Worm (Caenorhabditis elegans): ENCODE data around the gene smcr-8.

Gene smcr-8

DNA sequence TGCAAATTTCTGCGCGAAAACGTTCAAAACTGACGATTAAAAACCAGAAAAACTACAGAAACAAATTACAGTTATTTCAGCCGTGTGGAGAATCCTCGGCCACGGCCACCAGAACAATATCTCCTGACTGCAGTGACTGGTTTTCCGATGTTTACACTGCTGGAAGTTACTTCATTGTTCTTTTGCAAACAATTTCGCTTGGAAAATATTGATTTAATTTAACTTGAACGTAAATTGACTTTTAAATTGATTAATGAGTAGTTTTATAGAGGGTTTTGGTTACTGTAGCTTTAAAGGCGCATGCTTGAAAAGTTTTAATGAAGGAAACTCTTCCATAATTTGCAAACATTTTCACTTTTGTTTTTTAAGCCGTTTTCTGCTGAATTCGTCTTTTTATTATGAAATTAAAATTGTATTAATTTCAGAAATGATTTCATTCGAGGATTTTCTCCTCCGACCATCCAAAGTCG, at the start of gene smcr-8:
smcr-8 (plus strand) TSS at position 420 of the 470 bp plus-strand sequence.
- no peak for TF ChIP-seq lin-26 (GFP tag; IDR thresholded peaks at IDR 0.05)
- TF ChIP-seq athp-1 (tag; optimal IDR thresholded peaks at IDR 0.05), result peak; percentile 81
- TF ChIP-seq snpc-1.1 (tag; optimal IDR thresholded peaks at IDR 0.05; ENCODE audit: insufficient read depth), result no peak
- peak; percentile 70 for TF ChIP-seq bed-2 (GFP tag; IDR thresholded peaks at IDR 0.05)
- TF ChIP-seq hmg-20 (GFP tag; IDR thresholded peaks at IDR 0.05), result no peak
- no peak for TF ChIP-seq Y67H2A.10 (GFP tag; conservative IDR thresholded peaks at IDR 0.05)
- peak; percentile 29 for TF ChIP-seq efl-1 (GFP tag; optimal IDR thresholded peaks at IDR 0.05)
- TF ChIP-seq nhr-179 (tag; optimal IDR thresholded peaks at IDR 0.05), result no peak
- TF ChIP-seq F33H1.4 (GFP tag; IDR thresholded peaks at IDR 0.05), result peak; percentile 55
- TF ChIP-seq snpc-3.4 (tag; optimal IDR thresholded peaks at IDR 0.05), result peak; percentile 61
- TF ChIP-seq F49E8.2 (tag; optimal IDR thresholded peaks at IDR 0.05; ENCODE audit: insufficient read depth), result no peak
- no peak for TF ChIP-seq mes-4 (tag; optimal IDR thresholded peaks at IDR 0.05)
- TF ChIP-seq ceh-91 (GFP tag; IDR thresholded peaks at IDR 0.05), result peak; percentile 54; the same call in 1 of the 2 replicates
- TF ChIP-seq Y79H2A.3 (GFP tag; conservative IDR thresholded peaks at IDR 0.05), result 0 out of 2 replicates have a peak, but pooled peaks have one; percentile 40
- TF ChIP-seq ccch-3 (GFP tag; optimal IDR thresholded peaks at IDR 0.05), result peak; percentile 3
- no peak for TF ChIP-seq ets-4 (GFP tag; optimal IDR thresholded peaks at IDR 0.05)
- TF ChIP-seq ztf-18 (tag; optimal IDR thresholded peaks at IDR 0.05), result peak; percentile 72
- no peak for TF ChIP-seq somi-1 (GFP tag; optimal IDR thresholded peaks at IDR 0.05)
- TF ChIP-seq aptf-2 (GFP tag; conservative IDR thresholded peaks at IDR 0.05), result no peak
- TF ChIP-seq unc-130 (GFP tag; optimal IDR thresholded peaks at IDR 0.05), result peak; percentile 78
- no peak for TF ChIP-seq nfyb-1 (GFP tag; IDR thresholded peaks at IDR 0.05)
- TF ChIP-seq dox-1 (GFP tag; IDR thresholded peaks at IDR 0.05), result peak; percentile 86
- TF ChIP-seq hmg-1.2 (GFP tag; IDR thresholded peaks at IDR 0.05), result no peak
- no peak for TF ChIP-seq pha-4 (tag; optimal IDR thresholded peaks at IDR 0.05)
- no peak for TF ChIP-seq Y53G8AR.9 (GFP tag; conservative IDR thresholded peaks at IDR 0.05)
- TF ChIP-seq lsl-1 (GFP tag; optimal IDR thresholded peaks at IDR 0.05), result peak; percentile 96
- peak; percentile 49 for TF ChIP-seq ceh-27 (GFP tag; optimal IDR thresholded peaks at IDR 0.05)
- TF ChIP-seq ekl-4 (GFP tag; IDR thresholded peaks at IDR 0.05), result 0 out of 2 replicates have a peak, but pooled peaks have one; percentile 42
- TF ChIP-seq ceh-40 (GFP tag; IDR thresholded peaks at IDR 0.05), result no peak
- no peak for TF ChIP-seq egl-18 (GFP tag; IDR thresholded peaks at IDR 0.05)
- 0 out of 2 replicates have a peak, but pooled peaks have one; percentile 75 for TF ChIP-seq ztf-28 (GFP tag; IDR thresholded peaks at IDR 0.05)
- no peak for TF ChIP-seq ztf-26 (tag; optimal IDR thresholded peaks at IDR 0.05)
- TF ChIP-seq F23B12.7 (tag; optimal IDR thresholded peaks at IDR 0.05; ENCODE audit: insufficient read depth), result no peak
- TF ChIP-seq aptf-3 (GFP tag; IDR thresholded peaks at IDR 0.05), result no peak
- peak; percentile 23 for TF ChIP-seq tlf-1 (GFP tag; optimal IDR thresholded peaks at IDR 0.05)
- no peak for TF ChIP-seq zim-3 (tag; optimal IDR thresholded peaks at IDR 0.05)
- TF ChIP-seq die-1 (tag; optimal IDR thresholded peaks at IDR 0.05), result no peak
- no peak for TF ChIP-seq tbx-9 (tag; optimal IDR thresholded peaks at IDR 0.05; ENCODE audit: borderline replicate concordance)
- TF ChIP-seq F22D6.2 (tag; optimal IDR thresholded peaks at IDR 0.05), result no peak
- peak; percentile 33 for TF ChIP-seq sptf-2 (GFP tag; optimal IDR thresholded peaks at IDR 0.05)
- no peak for TF ChIP-seq B0035.1 (tag; optimal IDR thresholded peaks at IDR 0.05)
- TF ChIP-seq T26A5.8 (tag; optimal IDR thresholded peaks at IDR 0.05), result no peak
- TF ChIP-seq attf-3 (GFP tag; conservative IDR thresholded peaks at IDR 0.05), result peak; percentile 56; the same call in 1 of the 2 replicates
- TF ChIP-seq lsy-27 (tag; optimal IDR thresholded peaks at IDR 0.05; ENCODE audit: borderline replicate concordance, insufficient read depth), result no peak
- no peak for TF ChIP-seq egrh-3 (GFP tag; IDR thresholded peaks at IDR 0.05)
- TF ChIP-seq ceh-58 (GFP tag; IDR thresholded peaks at IDR 0.05), result no peak
- peak; percentile 46 for TF ChIP-seq attf-5 (GFP tag; optimal IDR thresholded peaks at IDR 0.05)
- TF ChIP-seq B0019.2 (GFP tag; conservative IDR thresholded peaks at IDR 0.05), result 0 out of 2 replicates have a peak, but pooled peaks have one; percentile 14

Data from whole organism, young adult.